Worm (Caenorhabditis elegans): ENCODE measurements around the gene soap-1.

The soap-1 gene

DNA sequence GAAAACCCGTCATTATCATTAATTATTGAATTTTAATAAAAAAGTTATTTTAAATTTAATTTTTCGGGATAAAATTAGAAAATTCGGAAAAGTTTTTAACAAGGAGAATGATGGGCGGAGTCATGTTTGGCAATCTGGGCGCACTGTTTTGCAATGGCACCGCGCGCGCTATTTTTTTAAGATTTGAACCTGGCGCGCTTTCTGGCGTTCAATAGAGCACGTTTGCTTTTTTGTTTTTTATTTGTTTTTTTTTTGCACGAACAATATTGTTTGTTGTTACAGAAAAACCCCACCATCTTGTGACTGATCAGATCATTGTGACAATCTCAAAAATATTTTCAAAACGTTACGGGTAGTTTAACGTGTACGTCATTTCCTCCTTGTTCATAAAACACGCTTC is 22.4 kb upstream of the soap-1 start, which contains the start of gene hyls-1:
TSS of gene hyls-1 (plus strand) at position 249 of the 400 bp plus-strand sequence.
- TF ChIP-seq B0310.2 (tag; optimal IDR thresholded peaks at IDR 0.05) (no peak), ama-1 (optimal IDR thresholded peaks at IDR 0.05) (no peak), tra-4 (tag; optimal IDR thresholded peaks at IDR 0.05) (no peak), ets-7 (tag; optimal IDR thresholded peaks at IDR 0.05) (no peak), scrt-1 (GFP tag; IDR thresholded peaks at IDR 0.05) (no peak), hnd-1 (tag; optimal IDR thresholded peaks at IDR 0.05) (no peak), flt-1 (GFP tag; IDR thresholded peaks at IDR 0.05) (no peak), sea-1 (GFP tag; conservative IDR thresholded peaks at IDR 0.05) (no peak), tbx-11 (GFP tag; IDR thresholded peaks at IDR 0.05) (no peak), pes-1 (GFP tag; IDR thresholded peaks at IDR 0.05) (no peak), tbx-37 (GFP tag; conservative IDR thresholded peaks at IDR 0.05) (peak; percentile 41; the same call in 1 of the 2 replicates), aly-1 (tag; optimal IDR thresholded peaks at IDR 0.05) (no peak), hmbx-1 (tag; optimal IDR thresholded peaks at IDR 0.05) (no peak), hmg-4 (GFP tag; optimal IDR thresholded peaks at IDR 0.05) (peak; percentile 5), ceh-13 (GFP tag; optimal IDR thresholded peaks at IDR 0.05) (no peak), ceh-36 (tag; optimal IDR thresholded peaks at IDR 0.05) (no peak), F13C5.2 (tag; optimal IDR thresholded peaks at IDR 0.05) (peak; percentile 60)

DNA sequence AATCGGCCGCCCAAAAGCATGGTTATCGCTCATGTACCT is 22.2 kb upstream of the soap-1 start, which contains the start of gene hpo-9:
TSS of gene hpo-9 (minus strand) at position 37 of the 39 bp plus-strand sequence.
- TF ChIP-seq ets-7 (tag; optimal IDR thresholded peaks at IDR 0.05) (no peak), hmbx-1 (tag; optimal IDR thresholded peaks at IDR 0.05) (no peak), B0310.2 (tag; optimal IDR thresholded peaks at IDR 0.05) (no peak), F13C5.2 (tag; optimal IDR thresholded peaks at IDR 0.05) (no peak), scrt-1 (GFP tag; IDR thresholded peaks at IDR 0.05) (no peak)

DNA sequence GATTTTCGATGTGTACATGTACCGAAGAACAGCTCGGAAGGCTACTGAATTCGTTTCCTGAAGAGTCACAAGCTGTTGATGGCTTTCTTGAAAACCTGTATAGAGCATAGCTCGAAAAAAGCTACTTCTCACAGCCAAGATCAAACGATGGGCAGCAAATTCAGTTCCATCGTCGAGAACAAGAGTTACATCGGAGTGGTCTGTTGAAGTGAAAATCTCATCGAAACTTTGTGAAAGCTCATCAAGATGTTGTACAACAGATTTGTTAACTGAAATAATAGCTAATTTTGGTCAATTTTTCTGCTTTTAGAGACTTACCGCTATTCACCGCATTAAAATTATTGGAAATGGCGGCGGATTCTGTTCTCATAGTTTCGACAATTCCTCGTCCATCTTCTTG is 22.0 kb upstream of the soap-1 start:
- TF ChIP-seq hnd-1 (tag; optimal IDR thresholded peaks at IDR 0.05) (no peak), flt-1 (GFP tag; IDR thresholded peaks at IDR 0.05) (no peak), ceh-13 (GFP tag; optimal IDR thresholded peaks at IDR 0.05) (no peak), sea-1 (GFP tag; conservative IDR thresholded peaks at IDR 0.05) (no peak), tbx-37 (GFP tag; conservative IDR thresholded peaks at IDR 0.05) (no peak), hmg-4 (GFP tag; optimal IDR thresholded peaks at IDR 0.05) (no peak), aly-1 (tag; optimal IDR thresholded peaks at IDR 0.05) (no peak), ama-1 (optimal IDR thresholded peaks at IDR 0.05) (no peak), hmbx-1 (tag; optimal IDR thresholded peaks at IDR 0.05) (no peak), F13C5.2 (tag; optimal IDR thresholded peaks at IDR 0.05) (no peak), tra-4 (tag; optimal IDR thresholded peaks at IDR 0.05) (no peak)

DNA sequence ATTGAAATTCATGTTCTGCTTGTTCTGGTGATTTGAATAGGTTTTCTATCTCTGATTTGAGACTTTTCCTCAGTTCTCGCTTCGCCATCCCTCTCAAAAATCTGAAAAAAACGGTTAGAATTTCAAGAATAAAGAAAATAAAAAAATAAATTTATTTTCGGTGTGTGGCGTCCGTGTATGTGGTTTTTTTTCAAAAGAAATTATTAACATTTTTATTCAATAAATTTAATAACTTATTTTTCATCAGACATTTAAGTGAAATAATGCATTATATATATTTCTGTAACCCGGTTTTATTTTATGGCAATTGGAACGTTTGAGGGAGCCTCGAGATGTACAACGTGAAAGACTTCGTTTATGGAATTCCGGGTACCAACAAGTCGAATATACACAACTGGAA is 20.0 kb upstream of the soap-1 start, which contains the start of gene C05C8.5:
TSS of gene C05C8.5 (minus strand) at position 101 of the 400 bp plus-strand sequence.
- TF ChIP-seq aly-1 (tag; optimal IDR thresholded peaks at IDR 0.05) = no peak
- TF ChIP-seq F13C5.2 (tag; optimal IDR thresholded peaks at IDR 0.05) = no peak
- no peak for TF ChIP-seq hmbx-1 (tag; optimal IDR thresholded peaks at IDR 0.05)
- TF ChIP-seq tbx-11 (GFP tag; IDR thresholded peaks at IDR 0.05) = no peak
- TF ChIP-seq ama-1 (optimal IDR thresholded peaks at IDR 0.05) = no peak
- no peak for TF ChIP-seq pes-1 (GFP tag; IDR thresholded peaks at IDR 0.05)
- TF ChIP-seq ceh-36 (tag; optimal IDR thresholded peaks at IDR 0.05) = no peak
- no peak for TF ChIP-seq hmg-4 (GFP tag; optimal IDR thresholded peaks at IDR 0.05)
- no peak for TF ChIP-seq B0310.2 (tag; optimal IDR thresholded peaks at IDR 0.05)
- no peak for TF ChIP-seq tra-4 (tag; optimal IDR thresholded peaks at IDR 0.05)

DNA sequence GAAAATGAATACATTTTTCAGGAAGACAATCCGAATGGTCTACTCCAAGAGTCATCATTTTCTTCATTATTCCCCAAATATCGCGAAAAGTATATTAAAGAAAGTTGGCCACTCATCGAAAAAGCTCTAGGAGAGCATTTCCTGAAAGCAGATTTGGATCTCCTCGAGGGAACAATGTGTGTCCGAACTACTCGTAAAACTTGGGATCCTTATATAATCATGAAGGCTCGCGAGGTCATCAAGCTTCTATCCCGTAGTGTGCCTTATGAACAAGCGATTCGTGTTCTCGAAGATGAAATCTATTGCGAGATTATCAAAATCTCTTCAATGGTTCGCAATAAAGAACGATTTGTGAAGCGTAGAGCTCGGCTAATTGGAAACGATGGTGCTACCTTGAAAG is 16.8 kb upstream of the soap-1 start:
- TF ChIP-seq tbx-11 (GFP tag; IDR thresholded peaks at IDR 0.05) (no peak), B0310.2 (tag; optimal IDR thresholded peaks at IDR 0.05) (no peak), sea-1 (GFP tag; conservative IDR thresholded peaks at IDR 0.05) (no peak), F13C5.2 (tag; optimal IDR thresholded peaks at IDR 0.05) (no peak), tra-4 (tag; optimal IDR thresholded peaks at IDR 0.05) (no peak), hmg-4 (GFP tag; optimal IDR thresholded peaks at IDR 0.05) (no peak), ceh-36 (tag; optimal IDR thresholded peaks at IDR 0.05) (no peak), ama-1 (optimal IDR thresholded peaks at IDR 0.05) (no peak), pes-1 (GFP tag; IDR thresholded peaks at IDR 0.05) (no peak), tbx-37 (GFP tag; conservative IDR thresholded peaks at IDR 0.05) (no peak), ceh-13 (GFP tag; optimal IDR thresholded peaks at IDR 0.05) (no peak), ets-7 (tag; optimal IDR thresholded peaks at IDR 0.05) (no peak), aly-1 (tag; optimal IDR thresholded peaks at IDR 0.05) (no peak), hnd-1 (tag; optimal IDR thresholded peaks at IDR 0.05) (no peak), flt-1 (GFP tag; IDR thresholded peaks at IDR 0.05) (no peak)

DNA sequence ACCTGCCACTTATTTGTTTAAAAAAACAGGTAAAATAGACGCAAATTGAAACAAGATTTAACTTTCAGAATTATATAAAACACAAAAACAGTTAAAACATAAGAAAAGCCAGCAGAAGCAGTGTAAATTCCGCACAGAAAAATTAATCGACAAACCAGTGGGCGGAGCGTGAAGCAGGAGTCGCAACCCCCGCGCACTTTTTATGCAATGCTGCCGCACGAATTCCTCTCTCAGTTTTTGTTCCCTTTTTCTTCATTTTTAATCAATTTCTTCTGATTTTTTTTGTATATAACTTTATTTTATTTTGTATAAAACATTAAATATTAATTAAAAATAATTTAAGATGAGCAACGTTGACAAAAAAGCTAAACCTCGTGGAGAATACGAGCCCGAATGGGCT is 16.1 kb upstream of the soap-1 start, which contains the start of the genes gei-6 and krr-1:
TSS of gene gei-6 (minus strand) at position 2 of the 400 bp plus-strand sequence.
TSS of gene krr-1 (plus strand) at position 344 of the 400 bp plus-strand sequence.
- TF ChIP-seq hmbx-1 (tag; optimal IDR thresholded peaks at IDR 0.05) = peak; percentile 31
- peak; percentile 83 for TF ChIP-seq hmg-4 (GFP tag; optimal IDR thresholded peaks at IDR 0.05)
- TF ChIP-seq sea-1 (GFP tag; conservative IDR thresholded peaks at IDR 0.05) = peak; percentile 90
- no peak for TF ChIP-seq tra-4 (tag; optimal IDR thresholded peaks at IDR 0.05)
- TF ChIP-seq hnd-1 (tag; optimal IDR thresholded peaks at IDR 0.05) = peak; percentile 70
- TF ChIP-seq flt-1 (GFP tag; IDR thresholded peaks at IDR 0.05) = peak; percentile 84
- no peak for TF ChIP-seq ets-7 (tag; optimal IDR thresholded peaks at IDR 0.05)
- TF ChIP-seq ama-1 (optimal IDR thresholded peaks at IDR 0.05) = no peak
- peak; percentile 85 for TF ChIP-seq scrt-1 (GFP tag; IDR thresholded peaks at IDR 0.05)
- TF ChIP-seq pes-1 (GFP tag; IDR thresholded peaks at IDR 0.05) = peak; percentile 90
- peak; percentile 90 for TF ChIP-seq F13C5.2 (tag; optimal IDR thresholded peaks at IDR 0.05)
- TF ChIP-seq B0310.2 (tag; optimal IDR thresholded peaks at IDR 0.05) = peak; percentile 66
- peak; percentile 92 for TF ChIP-seq tbx-11 (GFP tag; IDR thresholded peaks at IDR 0.05)
- peak; percentile 87 for TF ChIP-seq ceh-36 (tag; optimal IDR thresholded peaks at IDR 0.05)
- TF ChIP-seq tbx-37 (GFP tag; conservative IDR thresholded peaks at IDR 0.05) = peak; percentile 88
- TF ChIP-seq aly-1 (tag; optimal IDR thresholded peaks at IDR 0.05) = peak; percentile 22
- TF ChIP-seq ceh-13 (GFP tag; optimal IDR thresholded peaks at IDR 0.05) = peak; percentile 73

DNA sequence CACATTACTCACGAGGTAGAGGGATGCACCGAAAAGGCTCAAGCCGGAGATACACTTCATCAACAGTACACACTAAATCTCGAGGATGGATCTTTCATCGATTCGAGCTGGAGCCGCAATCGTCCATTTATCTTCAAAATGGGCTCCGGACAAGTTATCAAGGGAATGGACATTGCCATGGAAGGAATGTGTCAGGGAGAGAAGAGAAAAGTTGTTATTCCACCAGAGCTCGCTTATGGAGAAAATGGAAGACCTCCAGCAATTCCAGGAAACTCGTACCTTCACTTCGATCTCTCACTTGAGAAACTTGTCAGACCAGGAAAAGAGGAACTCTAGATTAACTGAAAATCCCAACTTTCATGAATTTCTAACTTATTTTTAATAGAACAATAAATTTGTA is 11.2 kb upstream of the soap-1 start:
- peak; percentile 75 for TF ChIP-seq ama-1 (optimal IDR thresholded peaks at IDR 0.05)
- no peak for TF ChIP-seq ets-7 (tag; optimal IDR thresholded peaks at IDR 0.05)

DNA sequence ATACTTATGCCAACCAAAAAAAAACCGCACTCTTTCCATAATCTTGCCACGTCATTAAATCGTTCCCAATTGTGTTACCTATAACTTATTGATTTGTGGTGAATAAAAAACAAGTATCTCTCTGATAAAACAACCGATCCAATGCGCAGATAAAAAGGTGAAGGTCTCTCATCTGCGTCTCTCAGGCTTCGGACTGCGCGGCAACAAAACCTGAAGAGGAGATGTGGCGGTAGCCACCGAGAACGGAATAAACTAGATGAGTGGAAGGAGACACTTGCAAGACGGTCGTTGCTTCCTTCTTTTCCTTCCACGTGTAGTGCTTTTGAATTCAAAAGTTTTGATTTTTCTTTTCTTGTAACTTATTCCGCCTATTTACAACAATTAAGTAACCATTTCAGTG is 10.2 kb upstream of the soap-1 start, which contains the start of gene fkb-3:
TSS of gene fkb-3 (plus strand) at position 277 of the 400 bp plus-strand sequence.
- TF ChIP-seq hmg-4 (GFP tag; optimal IDR thresholded peaks at IDR 0.05) = no peak
- TF ChIP-seq ets-7 (tag; optimal IDR thresholded peaks at IDR 0.05) = no peak
- no peak for TF ChIP-seq scrt-1 (GFP tag; IDR thresholded peaks at IDR 0.05)
- no peak for TF ChIP-seq aly-1 (tag; optimal IDR thresholded peaks at IDR 0.05)
- no peak for TF ChIP-seq tbx-11 (GFP tag; IDR thresholded peaks at IDR 0.05)
- TF ChIP-seq hnd-1 (tag; optimal IDR thresholded peaks at IDR 0.05) = no peak
- no peak for TF ChIP-seq ama-1 (optimal IDR thresholded peaks at IDR 0.05)
- no peak for TF ChIP-seq ceh-13 (GFP tag; optimal IDR thresholded peaks at IDR 0.05)
- TF ChIP-seq sea-1 (GFP tag; conservative IDR thresholded peaks at IDR 0.05) = no peak
- TF ChIP-seq tbx-37 (GFP tag; conservative IDR thresholded peaks at IDR 0.05) = no peak
- TF ChIP-seq B0310.2 (tag; optimal IDR thresholded peaks at IDR 0.05) = no peak
- no peak for TF ChIP-seq flt-1 (GFP tag; IDR thresholded peaks at IDR 0.05)
- no peak for TF ChIP-seq pes-1 (GFP tag; IDR thresholded peaks at IDR 0.05)
- no peak for TF ChIP-seq tra-4 (tag; optimal IDR thresholded peaks at IDR 0.05)
- no peak for TF ChIP-seq ceh-36 (tag; optimal IDR thresholded peaks at IDR 0.05)
- no peak for TF ChIP-seq F13C5.2 (tag; optimal IDR thresholded peaks at IDR 0.05)
- TF ChIP-seq hmbx-1 (tag; optimal IDR thresholded peaks at IDR 0.05) = no peak

All from whole organism, early embryonic.